Fruit fly (Drosophila melanogaster): ENCODE results near the gene CG12402.

DNA sequence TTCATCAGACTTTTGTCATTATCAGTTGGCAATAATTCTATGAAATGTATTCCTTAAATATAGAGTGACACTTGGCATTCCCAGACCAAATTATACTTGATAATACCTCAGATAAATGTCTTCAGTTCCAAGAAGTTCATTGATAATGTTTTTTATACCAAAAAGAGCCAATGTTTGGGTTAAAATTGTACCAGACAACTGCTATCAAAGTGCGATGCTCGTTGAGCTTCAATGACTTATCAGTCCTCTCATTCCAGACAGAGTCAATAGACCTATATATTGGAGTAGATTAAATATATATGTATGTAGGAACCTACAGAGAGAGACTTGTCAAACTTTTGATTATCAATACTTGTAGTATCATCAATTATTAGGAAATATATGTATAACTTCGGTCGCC, 42.9 kb downstream of the CG12402 start:
- TF ChIP-seq CTCF (optimal IDR thresholded peaks at IDR 0.05) (no peak), CG8478 (optimal IDR thresholded peaks at IDR 0.05) (no peak)

Measured in S2 (cell line).